Worm (Caenorhabditis elegans): ENCODE results near the gene srd-19.

Gene srd-19

ce11 chrV:13468190-13468765 is 39.7 kb upstream of the srd-19 start, which contains the start of the genes F25H9.6 and F25H9.7 (continued):
- TF ChIP-seq dpff-1 (tag; optimal IDR thresholded peaks at IDR 0.05) (no peak), madf-8 (GFP tag; conservative IDR thresholded peaks at IDR 0.05) (peak; percentile 63), Y95B8A.8 (GFP tag; IDR thresholded peaks at IDR 0.05) (no peak), hmg-1.2 (GFP tag; IDR thresholded peaks at IDR 0.05) (0 out of 2 replicates have a peak, but pooled peaks have one; percentile 29), lin-54 (GFP tag; optimal IDR thresholded peaks at IDR 0.05) (peak; percentile 65), F57A8.1 (GFP tag; optimal IDR thresholded peaks at IDR 0.05) (no peak), egrh-3 (GFP tag; IDR thresholded peaks at IDR 0.05) (no peak; the same call in 1 of the 2 replicates), unc-62 (GFP tag; optimal IDR thresholded peaks at IDR 0.05) (no peak), ekl-4 (GFP tag; IDR thresholded peaks at IDR 0.05) (peak; percentile 59; the same call in 1 of the 2 replicates), F10E7.11 (tag; optimal IDR thresholded peaks at IDR 0.05) (peak; percentile 22), B0035.1 (tag; optimal IDR thresholded peaks at IDR 0.05) (peak; percentile 42), madf-3 (GFP tag; IDR thresholded peaks at IDR 0.05) (no peak; the same call in 1 of the 2 replicates), D2030.7 (GFP tag; IDR thresholded peaks at IDR 0.05) (peak; percentile 77), ztf-6 (GFP tag; IDR thresholded peaks at IDR 0.05) (no peak), ceh-58 (GFP tag; IDR thresholded peaks at IDR 0.05) (no peak), K12H6.12 (tag; optimal IDR thresholded peaks at IDR 0.05) (peak; percentile 92), lag-1 (GFP tag; IDR thresholded peaks at IDR 0.05) (no peak), T07F8.4 (tag; optimal IDR thresholded peaks at IDR 0.05) (no peak), K11D2.4 (GFP tag; IDR thresholded peaks at IDR 0.05) (peak; percentile 79), Y67H2A.10 (GFP tag; conservative IDR thresholded peaks at IDR 0.05) (0 out of 2 replicates have a peak, but pooled peaks have one; percentile 45), hrde-1 (tag; optimal IDR thresholded peaks at IDR 0.05; ENCODE audit: borderline replicate concordance) (peak; percentile 76), snpc-1.3 (tag; optimal IDR thresholded peaks at IDR 0.05; ENCODE audit: insufficient read depth) (peak; percentile 31), sea-2 (GFP tag; IDR thresholded peaks at IDR 0.05) (peak; percentile 47; the same call in 1 of the 2 replicates), die-1 (tag; optimal IDR thresholded peaks at IDR 0.05) (no peak), Y79H2A.3 (GFP tag; conservative IDR thresholded peaks at IDR 0.05) (no peak), pha-4 (tag; optimal IDR thresholded peaks at IDR 0.05) (no peak), unc-130 (GFP tag; optimal IDR thresholded peaks at IDR 0.05) (peak; percentile 96), ztf-25 (GFP tag; IDR thresholded peaks at IDR 0.05) (no peak), tbx-9 (tag; optimal IDR thresholded peaks at IDR 0.05; ENCODE audit: borderline replicate concordance) (no peak), nhr-90 (tag; optimal IDR thresholded peaks at IDR 0.05) (no peak), attf-3 (GFP tag; conservative IDR thresholded peaks at IDR 0.05) (peak; percentile 78), ccch-3 (GFP tag; optimal IDR thresholded peaks at IDR 0.05) (peak; percentile 99), tbp1 (GFP tag; optimal IDR thresholded peaks at IDR 0.05) (peak; percentile 58), him-1 (tag; optimal IDR thresholded peaks at IDR 0.05) (peak; percentile 86), mxl-1 (tag; optimal IDR thresholded peaks at IDR 0.05) (no peak), sdz-38 (tag; optimal IDR thresholded peaks at IDR 0.05) (no peak), B0261.1 (tag; optimal IDR thresholded peaks at IDR 0.05) (peak; percentile 11), fkh-3 (tag; optimal IDR thresholded peaks at IDR 0.05) (no peak), F39B2.1 (GFP tag; IDR thresholded peaks at IDR 0.05) (0 out of 2 replicates have a peak, but pooled peaks have one; percentile 45), nhr-120 (GFP tag; IDR thresholded peaks at IDR 0.05) (0 out of 2 replicates have a peak, but pooled peaks have one; percentile 58), ceh-40 (GFP tag; IDR thresholded peaks at IDR 0.05) (0 out of 2 replicates have a peak, but pooled peaks have one; percentile 36), repo-1 (tag; optimal IDR thresholded peaks at IDR 0.05) (peak; percentile 58), dox-1 (GFP tag; IDR thresholded peaks at IDR 0.05) (peak; percentile 88; the same call in 1 of the 2 replicates), somi-1 (GFP tag; optimal IDR thresholded peaks at IDR 0.05) (peak; percentile 53), lsy-27 (tag; optimal IDR thresholded peaks at IDR 0.05; ENCODE audit: borderline replicate concordance, insufficient read depth) (no peak), ceh-100 (GFP tag; IDR thresholded peaks at IDR 0.05) (peak; percentile 79), ZK185.1 (tag; optimal IDR thresholded peaks at IDR 0.05; ENCODE audit: poor library complexity, severe bottlenecking) (peak; percentile 95)

Data from whole organism, young adult.